Worm (Caenorhabditis elegans) whole organism, young adult: ENCODE data around the gene K12H6.10.

Experiments used
- B0336.3 ChIP-seq: fragments of 200-800 bp; sonication (Bioruptor generic); IDR thresholded peaks from 2 replicates; pipeline ENCODE4 v1.3.6; 2022; ENCODE audit warnings: missing genetic modification characterization, missing compliant biosample characterization
- F10E7.11 ChIP-seq: sonication (generic microtip); optimal IDR thresholded peaks from 2 replicates; lab custom pipeline; 2017; ENCODE audit warnings: mild to moderate bottlenecking, missing genetic modification characterization, moderate library complexity, missing compliant biosample characterization
- F33H1.4 ChIP-seq: fragments of 200-800 bp; sonication (Bioruptor generic); IDR thresholded peaks from 2 replicates; pipeline ENCODE4 v1.3.6; 2022; ENCODE audit warnings: missing genetic modification reagents, missing genetic modification characterization, missing compliant biosample characterization
- F37B4.10 ChIP-seq: fragments of 200-800 bp; sonication (Bioruptor generic); IDR thresholded peaks from 2 replicates; pipeline ENCODE4 v1.3.6; 2022; ENCODE audit warnings: missing genetic modification characterization, missing compliant biosample characterization
- F55B11.4 ChIP-seq: sonication (generic microtip); optimal IDR thresholded peaks from 2 replicates; lab custom pipeline; 2016; ENCODE audit warnings: missing compliant biosample characterization, missing genetic modification characterization, borderline replicate concordance; ENCODE audit not compliant: insufficient read depth
- F57C9.4 ChIP-seq: sonication (generic microtip); optimal IDR thresholded peaks from 2 replicates; lab custom pipeline; 2017; ENCODE audit warnings: mild to moderate bottlenecking, missing genetic modification characterization, missing compliant biosample characterization
- K11D2.4 ChIP-seq: fragments of 200-800 bp; sonication (Bioruptor generic); IDR thresholded peaks from 2 replicates; pipeline ENCODE4 v1.3.6; 2022; ENCODE audit warnings: missing genetic modification reagents, missing genetic modification characterization, missing compliant biosample characterization
- K12H6.12 ChIP-seq: fragments of 200-800 bp; sonication (Bioruptor generic); optimal IDR thresholded peaks from 2 replicates; lab custom pipeline; 2018; ENCODE audit warnings: mild to moderate bottlenecking, missing genetic modification characterization, missing compliant biosample characterization
- Y56A3A.18 ChIP-seq: fragments of 200-800 bp; sonication (Bioruptor generic); IDR thresholded peaks from 2 replicates; pipeline ENCODE4 v1.3.6; 2022; ENCODE audit warnings: missing genetic modification reagents, missing genetic modification characterization, missing compliant biosample characterization
- ama-1 ChIP-seq, 3 experiments: fragments of 150-350 bp in 1 of 3; sonication (generic microtip) in 2 of 3; optimal IDR thresholded peaks; 2 replicates each; lab custom pipeline; 2014 to 2018; ENCODE audit warnings: missing biosample characterization in 2 of 3, missing genetic modification characterization in 2 of 3, missing genetic modification reagents in 2 of 3
- aptf-2 ChIP-seq: fragments of 200-800 bp; sonication (Bioruptor generic); conservative IDR thresholded peaks from 2 replicates; pipeline ENCODE4 v1.3.6; 2022; ENCODE audit warnings: missing genetic modification reagents, missing genetic modification characterization, missing compliant biosample characterization
- atf-7 ChIP-seq: sonication (generic microtip); optimal IDR thresholded peaks from 2 replicates; lab custom pipeline; 2017; ENCODE audit warnings: mild to moderate bottlenecking, missing genetic modification characterization, missing compliant biosample characterization
- athp-1 ChIP-seq: sonication (generic microtip); optimal IDR thresholded peaks from 2 replicates; lab custom pipeline; 2017; ENCODE audit warnings: mild to moderate bottlenecking, missing genetic modification characterization, missing compliant biosample characterization
- attf-5 ChIP-seq: fragments of 200-800 bp; sonication (Bioruptor generic); optimal IDR thresholded peaks from 2 replicates; lab custom pipeline; 2018; ENCODE audit warnings: mild to moderate bottlenecking, missing genetic modification characterization, missing compliant biosample characterization
- attf-6 ChIP-seq: fragments of 200-800 bp; sonication (Bioruptor generic); IDR thresholded peaks from 2 replicates; pipeline ENCODE4 v1.3.6; 2022; ENCODE audit warnings: missing genetic modification reagents, missing genetic modification characterization, missing compliant biosample characterization
- cebp-1 ChIP-seq, 2 experiments: fragments of 200-800 bp in 1 of 2; sonication (Bioruptor generic) in 1 of 2; sonication (generic microtip) in 1 of 2; IDR thresholded peaks in 1 of 2; optimal IDR thresholded peaks in 1 of 2; 2 replicates each; pipeline versions ENCODE4 v1.3.6 to Lab custom; 2017 to 2022; ENCODE audit warnings: missing compliant biosample characterization in 2 of 2, missing genetic modification characterization in 2 of 2, mild to moderate bottlenecking in 1 of 2, missing genetic modification reagents in 1 of 2, moderate library complexity in 1 of 2
- egrh-3 ChIP-seq: fragments of 200-800 bp; sonication (Bioruptor generic); IDR thresholded peaks from 2 replicates; pipeline ENCODE4 v1.3.6; 2022; ENCODE audit warnings: missing genetic modification reagents, missing genetic modification characterization, missing compliant biosample characterization
- hlh-26 ChIP-seq: fragments of 200-800 bp; sonication (Bioruptor generic); conservative IDR thresholded peaks from 2 replicates; pipeline ENCODE4 v1.3.6; 2022; ENCODE audit warnings: missing genetic modification reagents, missing genetic modification characterization, missing compliant biosample characterization
- hrde-1 ChIP-seq: sonication (generic microtip); optimal IDR thresholded peaks from 2 replicates; lab custom pipeline; 2016; ENCODE audit warnings: missing genetic modification characterization, mild to moderate bottlenecking, missing compliant biosample characterization, moderate library complexity, missing genotype, missing genetic modification reagents, borderline replicate concordance
- lin-26 ChIP-seq: fragments of 200-800 bp; sonication (Bioruptor generic); IDR thresholded peaks from 2 replicates; pipeline ENCODE4 v1.3.6; 2022; ENCODE audit warnings: missing genetic modification reagents, missing genetic modification characterization, missing compliant biosample characterization
- lin-40 ChIP-seq: sonication (generic microtip); optimal IDR thresholded peaks from 2 replicates; lab custom pipeline; 2016; ENCODE audit warnings: missing genetic modification characterization, mild to moderate bottlenecking, missing compliant biosample characterization, missing genotype, missing genetic modification reagents
- mcd-1 ChIP-seq: fragments of 200-800 bp; sonication (Bioruptor generic); IDR thresholded peaks from 2 replicates; pipeline ENCODE4 v1.3.6; 2022; ENCODE audit warnings: missing genetic modification reagents, missing genetic modification characterization, missing compliant biosample characterization
- nhr-27 ChIP-seq: fragments of 200-800 bp; sonication (Bioruptor generic); optimal IDR thresholded peaks from 2 replicates; lab custom pipeline; 2018; ENCODE audit warnings: mild to moderate bottlenecking, missing genetic modification characterization, moderate library complexity, missing compliant biosample characterization
- nhr-80 ChIP-seq: sonication (generic microtip); optimal IDR thresholded peaks from 2 replicates; lab custom pipeline; 2016; ENCODE audit warnings: missing genetic modification characterization, missing compliant biosample characterization
- repo-1 ChIP-seq: sonication (generic microtip); optimal IDR thresholded peaks from 2 replicates; lab custom pipeline; 2017; ENCODE audit warnings: mild to moderate bottlenecking, missing genetic modification characterization, missing compliant biosample characterization
- sdz-38 ChIP-seq: sonication (generic microtip); optimal IDR thresholded peaks from 2 replicates; lab custom pipeline; 2016; ENCODE audit warnings: missing genotype, missing genetic modification characterization, missing compliant biosample characterization
- tbp1 ChIP-seq: fragments of 200-800 bp; sonication (Bioruptor generic); optimal IDR thresholded peaks from 2 replicates; lab custom pipeline; 2018; ENCODE audit warnings: mild to moderate bottlenecking, missing genetic modification characterization, missing compliant biosample characterization
- zfh-2 ChIP-seq: fragments of 200-800 bp; sonication (Bioruptor generic); conservative IDR thresholded peaks from 2 replicates; pipeline ENCODE4 v1.3.6; 2022; ENCODE audit warnings: missing genetic modification reagents, missing genetic modification characterization, missing compliant biosample characterization
- ztf-6 ChIP-seq: fragments of 200-800 bp; sonication (Bioruptor generic); IDR thresholded peaks from 2 replicates; pipeline ENCODE4 v1.3.6; 2022; ENCODE audit warnings: missing genetic modification reagents, missing genetic modification characterization, missing compliant biosample characterization

Gene K12H6.10

DNA sequence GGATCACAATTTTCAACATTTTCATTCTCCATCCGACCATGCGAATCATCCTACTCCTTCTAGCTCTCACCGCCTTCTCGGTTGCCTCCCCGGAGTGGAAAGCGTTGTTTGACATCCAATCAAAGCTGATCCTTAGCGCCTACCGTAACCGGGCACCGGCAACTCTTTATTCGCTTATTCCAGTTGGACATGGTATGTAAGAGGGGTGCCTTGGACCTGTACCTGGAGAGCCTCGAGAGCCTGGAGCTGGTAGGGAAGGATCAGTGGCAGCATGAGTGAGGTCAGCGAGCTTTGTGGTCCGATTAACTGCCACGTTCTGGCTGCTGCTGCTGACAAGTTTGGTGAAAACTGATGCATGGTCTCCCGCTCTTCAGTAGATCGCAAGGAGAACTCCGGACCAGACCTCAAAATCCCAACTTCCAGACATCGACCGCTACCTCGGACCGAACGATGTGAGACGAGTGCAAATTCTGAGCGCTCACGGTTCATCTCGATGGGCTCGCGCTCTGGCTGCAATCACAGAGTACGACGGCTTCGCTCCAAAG lies 5.3 kb downstream of the K12H6.10 start, which contains the start of gene K12H6.8:
K12H6.8 (plus strand) TSS at position 38 of the 545 bp plus-strand sequence.
- peak; percentile 69 for TF ChIP-seq zfh-2 (GFP tag; lab: Robert Waterston, UW)
- TF ChIP-seq mcd-1 (GFP tag; lab: Robert Waterston, UW), result 0 out of 2 replicates have a peak, but pooled peaks have one; percentile 40
- TF ChIP-seq hlh-26 (GFP tag; lab: Robert Waterston, UW), result no peak
- no peak for TF ChIP-seq ztf-6
- peak; percentile 17 for TF ChIP-seq repo-1 (tag; lab: Kevin White, UChicago)
- TF ChIP-seq egrh-3, result 0 out of 2 replicates have a peak, but pooled peaks have one; percentile 37
- TF ChIP-seq B0336.3 (GFP tag; lab: Robert Waterston, UW), result 0 out of 2 replicates have a peak, but pooled peaks have one; percentile 27
- no peak for TF ChIP-seq K11D2.4

DNA sequence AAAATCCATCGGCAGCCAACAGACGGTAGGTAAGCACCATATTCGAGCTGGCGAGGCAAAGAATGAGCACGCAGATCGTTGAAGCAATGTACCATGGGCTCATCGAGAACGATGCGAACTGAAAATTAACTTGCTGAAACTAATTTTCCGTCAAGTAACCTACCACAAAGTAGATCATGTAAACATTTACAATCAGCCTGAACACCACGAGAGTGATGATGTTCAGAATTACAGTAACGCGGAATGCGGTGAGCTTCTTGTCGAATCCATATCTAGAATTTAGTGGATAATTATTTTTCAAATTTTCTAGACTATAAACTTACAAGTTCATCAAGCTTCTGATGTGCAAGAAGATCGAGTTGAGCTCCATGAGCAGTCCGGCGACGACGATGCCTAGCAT lies 6.8 kb downstream of the K12H6.10 start:
- TF ChIP-seq hlh-26 (GFP tag; lab: Robert Waterston, UW), result no peak
- no peak for TF ChIP-seq F55B11.4 (tag; lab: Kevin White, UChicago)

DNA sequence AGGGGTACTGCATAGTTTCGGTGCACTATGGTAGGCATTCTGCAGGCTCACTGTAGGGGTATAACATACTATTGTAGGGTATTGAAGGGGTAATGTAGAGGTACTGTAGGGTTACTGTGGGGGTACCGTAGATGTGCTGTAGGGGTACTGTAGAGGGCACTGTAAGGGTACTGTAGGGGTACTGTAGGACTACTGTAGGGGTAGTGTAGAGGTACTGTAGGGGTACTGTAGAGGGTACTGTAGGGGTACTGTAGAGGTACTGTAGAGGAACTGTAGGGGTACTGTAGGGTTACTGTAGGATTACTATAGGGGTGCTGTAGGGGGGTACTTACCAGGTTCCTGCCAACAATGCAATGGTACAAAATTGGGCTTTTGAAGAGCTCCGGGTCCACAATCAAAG lies 7.5 kb downstream of the K12H6.10 start:
- TF ChIP-seq sdz-38 (tag; lab: Kevin White, UChicago) (no peak), aptf-2 (0 out of 2 replicates have a peak, but pooled peaks have one; percentile 14), F37B4.10 (GFP tag; lab: Robert Waterston, UW) (no peak), athp-1 (no peak)

DNA sequence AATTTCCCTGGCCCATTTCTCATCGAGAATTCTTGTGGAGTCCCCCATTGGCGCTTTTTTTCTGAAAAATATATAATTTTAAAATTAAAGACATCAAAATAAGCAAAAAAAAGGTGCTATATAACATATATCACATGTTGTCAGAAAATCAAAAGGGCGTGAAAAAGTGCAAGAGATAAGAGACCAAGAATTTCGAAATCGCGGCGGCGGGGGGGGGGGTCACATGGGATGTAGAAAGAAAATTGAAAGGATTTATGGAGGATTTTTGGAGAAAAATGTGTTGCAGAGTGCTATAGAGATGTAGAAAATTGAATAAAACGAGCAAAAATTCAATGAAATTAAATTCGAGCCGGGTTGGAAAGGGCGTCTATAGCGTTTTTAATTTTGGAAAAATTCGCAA lies 8.5 kb downstream of the K12H6.10 start, which contains the start of gene K12H6.6:
K12H6.6 (minus strand) TSS at position 61 of the 400 bp plus-strand sequence.
- TF ChIP-seq F57C9.4 (tag; lab: Kevin White, UChicago) (no peak), hrde-1 (tag; lab: Kevin White, UChicago) (no peak), attf-5 (GFP tag; lab: Kevin White, UChicago) (peak; percentile 31), cebp-1 (GFP tag; IDR thresholded peaks at IDR 0.05; lab: Robert Waterston, UW) (peak; percentile 84), cebp-1 (tag; optimal IDR thresholded peaks at IDR 0.05; lab: Kevin White, UChicago) (peak; percentile 93), lin-26 (GFP tag; lab: Robert Waterston, UW) (no peak), tbp1 (no peak), F33H1.4 (GFP tag; lab: Robert Waterston, UW) (no peak), K12H6.12 (tag; lab: Kevin White, UChicago) (no peak), egrh-3 (peak; percentile 40; the same call in 1 of the 2 replicates), attf-6 (no peak), nhr-80 (tag; lab: Kevin White, UChicago) (peak; percentile 1)

DNA sequence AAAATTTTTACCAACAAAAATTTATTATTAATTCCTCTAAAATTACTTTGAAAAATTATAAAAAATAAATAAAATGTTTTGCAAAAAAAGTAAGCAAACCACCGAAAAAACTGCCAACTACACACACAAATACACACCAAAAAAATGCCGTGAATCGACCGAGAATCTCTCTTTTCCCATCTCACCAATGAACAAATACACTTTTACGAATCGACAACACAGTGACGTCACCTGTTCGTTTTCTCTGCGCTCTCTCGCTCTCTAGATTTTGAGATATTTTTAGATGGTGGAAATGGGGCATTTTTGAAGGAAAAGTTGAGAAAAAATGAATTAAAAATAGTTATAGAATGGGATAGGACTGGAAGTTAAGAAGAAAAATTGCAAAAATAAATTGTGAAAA lies 9.4 kb downstream of the K12H6.10 start:
- TF ChIP-seq F10E7.11, result no peak
- peak; percentile 34 for TF ChIP-seq ama-1 (optimal IDR thresholded peaks at IDR 0.05; lab: Kevin White, UChicago)
- TF ChIP-seq ama-1 (GFP tag; optimal IDR thresholded peaks at IDR 0.05; lab: Kevin White, UChicago), result no peak
- TF ChIP-seq atf-7 (tag; lab: Kevin White, UChicago), result peak; percentile 82
- TF ChIP-seq lin-40 (tag; lab: Kevin White, UChicago), result peak; percentile 19

DNA sequence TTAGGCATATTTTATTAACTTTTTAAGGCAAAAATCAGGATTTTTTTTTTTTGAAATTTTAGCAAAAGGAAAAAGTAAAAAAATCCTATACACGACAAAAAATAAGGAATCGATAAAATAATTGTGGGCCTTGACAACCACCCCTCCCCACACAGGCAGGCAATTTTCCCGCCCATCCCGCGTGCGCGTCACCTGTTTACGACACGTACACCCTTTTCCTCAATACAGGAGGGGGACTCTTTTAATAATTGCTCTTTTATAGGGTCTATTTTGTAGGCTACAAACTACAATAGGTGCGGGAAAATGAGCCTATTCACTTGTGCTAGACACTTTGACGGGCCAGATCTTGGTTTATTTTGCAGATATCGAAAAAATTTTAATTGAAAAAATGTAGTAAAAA lies 9.9 kb downstream of the K12H6.10 start:
- TF ChIP-seq nhr-27 (tag; lab: Kevin White, UChicago) (no peak), Y56A3A.18 (GFP tag; lab: Robert Waterston, UW) (0 out of 2 replicates have a peak, but pooled peaks have one; percentile 27), ama-1 (optimal IDR thresholded peaks at IDR 0.05; lab: Kevin White, UChicago) (no peak), ama-1 (GFP tag; optimal IDR thresholded peaks at IDR 0.05; lab: Kevin White, UChicago) (no peak)
